Worm (Caenorhabditis elegans): ENCODE measurements around the gene F53A2.3.
A peak's percentile ranks its signal among the peaks of the same experiment; 100 is the strongest.

Gene F53A2.3

ce11 chrIII:13348891-13349290, 9.3 kb upstream of the F53A2.3 start:
- no peak for TF ChIP-seq elt-3 (tag; optimal IDR thresholded peaks at IDR 0.05)
- no peak for TF ChIP-seq pqm-1 (tag; optimal IDR thresholded peaks at IDR 0.05)
- TF ChIP-seq tbx-2 (tag; optimal IDR thresholded peaks at IDR 0.05), result no peak
- no peak for TF ChIP-seq ceh-82 (tag; optimal IDR thresholded peaks at IDR 0.05)
- TF ChIP-seq nfya-1 (tag; optimal IDR thresholded peaks at IDR 0.05; ENCODE audit: insufficient read depth), result no peak
- TF ChIP-seq R02D3.7 (tag; optimal IDR thresholded peaks at IDR 0.05), result no peak

DNA sequence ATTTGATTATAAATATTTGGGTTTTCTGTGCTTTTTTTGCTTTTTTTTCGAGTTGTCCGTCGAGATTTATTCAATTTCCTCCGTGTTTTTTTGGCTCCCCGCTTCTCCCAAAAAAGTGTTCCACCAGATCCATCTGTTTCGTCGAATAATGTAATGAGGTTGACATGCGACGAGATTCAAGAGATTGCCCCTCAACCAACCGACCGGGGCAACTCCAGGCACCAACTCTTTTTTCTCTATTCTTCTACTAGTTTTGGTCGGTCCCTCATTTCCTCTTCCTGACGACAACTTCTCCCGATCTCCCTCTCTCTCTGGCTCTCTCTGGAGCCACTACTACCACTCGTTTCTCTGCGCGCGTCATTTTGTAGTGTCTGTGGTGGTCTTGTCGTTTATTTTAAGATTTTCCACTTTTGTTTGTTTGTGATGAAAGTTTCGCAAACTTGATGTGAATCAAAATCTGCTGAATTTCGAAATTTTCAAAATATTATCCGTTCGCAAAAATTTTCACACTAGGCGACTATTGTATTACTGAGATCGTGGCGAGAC, 8.3 kb upstream of the F53A2.3 start:
- TF ChIP-seq lin-39 (tag; optimal IDR thresholded peaks at IDR 0.05), result peak; percentile 50
- TF ChIP-seq mdl-1 (tag; optimal IDR thresholded peaks at IDR 0.05), result no peak
- no peak for TF ChIP-seq aly-2 (tag; optimal IDR thresholded peaks at IDR 0.05)
- TF ChIP-seq nhr-28 (tag; optimal IDR thresholded peaks at IDR 0.05), result no peak
- TF ChIP-seq unc-62 (GFP tag; optimal IDR thresholded peaks at IDR 0.05), result no peak
- peak; percentile 19 for TF ChIP-seq nfya-1 (tag; optimal IDR thresholded peaks at IDR 0.05; ENCODE audit: insufficient read depth)

ce11 chrIII:13346785-13347184, 7.2 kb upstream of the F53A2.3 start, which contains the start of gene mtm-6:
Gene mtm-6 (plus strand): TSS chrIII:13347085.
- no peak for TF ChIP-seq lin-39 (tag; optimal IDR thresholded peaks at IDR 0.05)
- peak; percentile 11 for TF ChIP-seq hmg-11 (tag; optimal IDR thresholded peaks at IDR 0.05)
- peak; percentile 22 for TF ChIP-seq elt-2 (tag; optimal IDR thresholded peaks at IDR 0.05)
- peak; percentile 24 for TF ChIP-seq lsy-12 (tag; optimal IDR thresholded peaks at IDR 0.05)

- TF ChIP-seq nhr-25 (tag; optimal IDR thresholded peaks at IDR 0.05) (peak; percentile 35), sea-2 (GFP tag; optimal IDR thresholded peaks at IDR 0.05) (no peak), jun-1 (tag; optimal IDR thresholded peaks at IDR 0.05) (no peak), hmg-11 (tag; optimal IDR thresholded peaks at IDR 0.05) (peak; percentile 34), elt-2 (tag; optimal IDR thresholded peaks at IDR 0.05) (peak; percentile 56), skn-1 (tag; optimal IDR thresholded peaks at IDR 0.05) (peak; percentile 93), egl-5 (tag; optimal IDR thresholded peaks at IDR 0.05) (no peak), zag-1 (tag; optimal IDR thresholded peaks at IDR 0.05) (no peak), nfya-1 (tag; optimal IDR thresholded peaks at IDR 0.05; ENCODE audit: insufficient read depth) (peak; percentile 40), ztf-4 (tag; optimal IDR thresholded peaks at IDR 0.05) (no peak), lin-39 (tag; optimal IDR thresholded peaks at IDR 0.05) (no peak), lin-15B (tag; optimal IDR thresholded peaks at IDR 0.05) (peak; percentile 0)
These were observed 5.1 kb upstream of the F53A2.3 start, which contains the start of gene acaa-2 for ce11 chrIII:13344538-13345136. Gene acaa-2 (plus strand): TSS chrIII:13344937.

DNA sequence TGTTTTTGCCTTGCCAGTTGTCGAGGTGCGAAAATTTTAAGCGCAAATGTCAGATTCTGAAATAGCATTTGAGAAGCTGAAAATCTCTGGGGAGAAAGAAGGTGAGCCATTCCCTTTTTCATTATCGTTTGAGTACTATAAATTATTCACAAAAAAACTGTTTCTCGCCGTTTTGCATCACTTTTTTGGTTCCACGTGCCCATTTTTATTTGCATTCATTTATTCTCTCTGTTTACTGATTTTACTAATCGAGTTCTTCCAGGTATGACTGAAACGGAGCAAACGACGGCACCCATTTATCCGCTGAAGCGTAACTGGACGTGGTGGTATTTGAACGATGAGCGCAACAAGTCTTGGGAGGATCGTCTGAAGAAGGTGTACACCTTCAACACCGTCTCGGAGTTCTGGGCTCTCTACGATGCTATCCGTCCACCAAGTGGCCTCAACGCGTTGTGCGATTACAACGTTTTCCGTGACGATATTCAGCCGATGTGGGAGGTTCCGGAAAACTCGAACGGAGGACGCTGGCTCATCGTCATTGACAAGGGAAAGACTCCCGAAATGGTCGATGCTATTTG, 4.1 kb upstream of the F53A2.3 start:
- no peak for TF ChIP-seq tbx-2 (tag; optimal IDR thresholded peaks at IDR 0.05)
- no peak for TF ChIP-seq nhr-76 (tag; optimal IDR thresholded peaks at IDR 0.05)
- no peak for TF ChIP-seq R02D3.7 (tag; optimal IDR thresholded peaks at IDR 0.05)
- TF ChIP-seq ceh-16 (tag; optimal IDR thresholded peaks at IDR 0.05), result no peak
- TF ChIP-seq nhr-43 (tag; optimal IDR thresholded peaks at IDR 0.05; ENCODE audit: poor library complexity, severe bottlenecking), result no peak
- no peak for TF ChIP-seq elt-2 (tag; optimal IDR thresholded peaks at IDR 0.05)
- no peak for TF ChIP-seq nhr-77 (tag; optimal IDR thresholded peaks at IDR 0.05)
- no peak for TF ChIP-seq ceh-9 (tag; optimal IDR thresholded peaks at IDR 0.05)
- TF ChIP-seq ZK546.5 (tag; optimal IDR thresholded peaks at IDR 0.05), result no peak
- TF ChIP-seq fkh-2 (tag; optimal IDR thresholded peaks at IDR 0.05), result no peak
- TF ChIP-seq nfya-1 (tag; optimal IDR thresholded peaks at IDR 0.05; ENCODE audit: insufficient read depth), result no peak

ce11 chrIII:13343117-13343516, 3.5 kb upstream of the F53A2.3 start, which contains the start of gene ife-1:
Gene ife-1 (plus strand): TSS chrIII:13343417.
- TF ChIP-seq ZK546.5 (tag; optimal IDR thresholded peaks at IDR 0.05) (no peak), ama-1 (optimal IDR thresholded peaks at IDR 0.05) (no peak), egl-27 (tag; optimal IDR thresholded peaks at IDR 0.05) (no peak), ztf-4 (tag; optimal IDR thresholded peaks at IDR 0.05) (no peak)
